Worm (Caenorhabditis elegans) whole organism, late embryonic: ENCODE results near the gene M163.22.

Experiments
- C08G9.2 ChIP-seq: sonication (generic microtip); optimal IDR thresholded peaks from 2 replicates; lab custom pipeline; 2016; ENCODE audit warnings: mild to moderate bottlenecking, missing genetic modification characterization, moderate library complexity, missing compliant biosample characterization
- C38D4.7 ChIP-seq: fragments of 200-800 bp; sonication (Bioruptor generic); optimal IDR thresholded peaks from 2 replicates; lab custom pipeline; 2018; ENCODE audit warnings: mild to moderate bottlenecking, missing genetic modification characterization, moderate library complexity, missing compliant biosample characterization
- K09A11.1 ChIP-seq: sonication (generic microtip); optimal IDR thresholded peaks from 2 replicates; lab custom pipeline; 2017; ENCODE audit warnings: antibody characterized with exemption, mild to moderate bottlenecking, missing genetic modification characterization, missing compliant biosample characterization; ENCODE audit not compliant: insufficient read depth
- ceh-18 ChIP-seq: sonication (generic microtip); optimal IDR thresholded peaks from 2 replicates; lab custom pipeline; 2016; ENCODE audit warnings: missing genetic modification characterization, missing compliant biosample characterization
- ceh-19 ChIP-seq: fragments of 200-800 bp; sonication (Bioruptor generic); optimal IDR thresholded peaks from 2 replicates; lab custom pipeline; 2018; ENCODE audit warnings: mild to moderate bottlenecking, missing genetic modification characterization, missing compliant biosample characterization
- ceh-2 ChIP-seq: sonication (generic microtip); optimal IDR thresholded peaks from 2 replicates; lab custom pipeline; 2016; ENCODE audit warnings: missing genotype, missing genetic modification characterization, missing compliant biosample characterization
- ceh-24 ChIP-seq: sonication (generic microtip); optimal IDR thresholded peaks from 2 replicates; lab custom pipeline; 2016; ENCODE audit warnings: mild to moderate bottlenecking, missing genetic modification characterization, missing compliant biosample characterization
- ceh-31 ChIP-seq: sonication (generic microtip); optimal IDR thresholded peaks from 2 replicates; lab custom pipeline; 2016; ENCODE audit warnings: missing genetic modification characterization, missing compliant biosample characterization
- ceh-45 ChIP-seq: fragments of 200-800 bp; sonication (Bioruptor generic); IDR thresholded peaks from 2 replicates; pipeline ENCODE4 v1.3.6; 2022; ENCODE audit warnings: missing genetic modification reagents, missing genetic modification characterization, missing compliant biosample characterization
- ceh-48 ChIP-seq: sonication (generic microtip); optimal IDR thresholded peaks from 2 replicates; lab custom pipeline; 2016; ENCODE audit warnings: missing genetic modification characterization, inconsistent platforms, missing compliant biosample characterization
- ceh-6 ChIP-seq: fragments of 200-800 bp; sonication (Bioruptor generic); optimal IDR thresholded peaks from 2 replicates; lab custom pipeline; 2018; ENCODE audit warnings: mild to moderate bottlenecking, missing genetic modification characterization, missing compliant biosample characterization
- che-1 ChIP-seq: sonication (generic microtip); optimal IDR thresholded peaks from 2 replicates; lab custom pipeline; 2016; ENCODE audit warnings: mild to moderate bottlenecking, missing genetic modification characterization, missing compliant biosample characterization
- elt-2 ChIP-seq: sonication (generic microtip); optimal IDR thresholded peaks from 2 replicates; lab custom pipeline; 2016; ENCODE audit warnings: missing genetic modification reagents, missing genetic modification characterization, missing compliant biosample characterization
- ets-4 ChIP-seq: sonication (generic microtip); optimal IDR thresholded peaks from 2 replicates; lab custom pipeline; 2016; ENCODE audit warnings: missing genetic modification characterization, missing compliant biosample characterization
- eyg-1 ChIP-seq: sonication (generic microtip); optimal IDR thresholded peaks from 2 replicates; lab custom pipeline; 2016; ENCODE audit warnings: missing genotype, missing genetic modification characterization, missing compliant biosample characterization
- fkh-6 ChIP-seq: sonication (generic microtip); optimal IDR thresholded peaks from 2 replicates; lab custom pipeline; 2016; ENCODE audit warnings: missing genetic modification characterization, missing compliant biosample characterization
- gmeb-2 ChIP-seq: sonication (generic microtip); optimal IDR thresholded peaks from 2 replicates; lab custom pipeline; 2016; ENCODE audit warnings: missing genetic modification characterization, inconsistent platforms, missing compliant biosample characterization
- hlh-30 ChIP-seq: sonication (generic microtip); optimal IDR thresholded peaks from 2 replicates; lab custom pipeline; 2017; ENCODE audit warnings: antibody characterized with exemption, missing genetic modification characterization, missing compliant biosample characterization; ENCODE audit not compliant: insufficient read depth
- hlh-6 ChIP-seq: sonication (generic microtip); optimal IDR thresholded peaks from 2 replicates; lab custom pipeline; 2016; ENCODE audit warnings: missing genotype, missing genetic modification characterization, missing compliant biosample characterization
- hlh-8 ChIP-seq: sonication (generic microtip); optimal IDR thresholded peaks from 2 replicates; lab custom pipeline; 2016; ENCODE audit warnings: missing genotype, missing genetic modification characterization, missing compliant biosample characterization
- lin-11 ChIP-seq: fragments of 200-800 bp; sonication (Bioruptor generic); optimal IDR thresholded peaks from 2 replicates; lab custom pipeline; 2018; ENCODE audit warnings: mild to moderate bottlenecking, missing genetic modification characterization, missing compliant biosample characterization
- mec-3 ChIP-seq: sonication (generic microtip); optimal IDR thresholded peaks from 2 replicates; lab custom pipeline; 2016; ENCODE audit warnings: borderline replicate concordance, missing genetic modification characterization, missing compliant biosample characterization
- nfya-1 ChIP-seq: sonication (generic microtip); optimal IDR thresholded peaks from 2 replicates; lab custom pipeline; 2017; ENCODE audit warnings: missing genetic modification characterization, mild to moderate bottlenecking, missing compliant biosample characterization, antibody characterized with exemption, moderate library complexity
- nhr-232 ChIP-seq: sonication (generic microtip); optimal IDR thresholded peaks from 2 replicates; lab custom pipeline; 2016; ENCODE audit warnings: missing genetic modification characterization, missing compliant biosample characterization
- pax-1 ChIP-seq: fragments of 150-350 bp; optimal IDR thresholded peaks from 2 replicates; lab custom pipeline; 2014; ENCODE audit warnings: missing biosample characterization, missing genetic modification characterization
- pha-4 ChIP-seq: fragments of 150-350 bp; optimal IDR thresholded peaks from 2 replicates; lab custom pipeline; 2018; ENCODE audit warnings: missing biosample characterization, missing genetic modification reagents, missing genetic modification characterization
- pqm-1 ChIP-seq: sonication (generic microtip); optimal IDR thresholded peaks from 2 replicates; lab custom pipeline; 2016; ENCODE audit warnings: missing genetic modification characterization, missing compliant biosample characterization
- pros-1 ChIP-seq: fragments of 150-350 bp; optimal IDR thresholded peaks from 2 replicates; lab custom pipeline; 2014; ENCODE audit warnings: missing biosample characterization, missing genetic modification reagents, missing genetic modification characterization
- ref-2 ChIP-seq: sonication (generic microtip); optimal IDR thresholded peaks from 2 replicates; lab custom pipeline; 2016; ENCODE audit warnings: missing genetic modification characterization, missing compliant biosample characterization
- rnt-1 ChIP-seq: sonication (generic microtip); optimal IDR thresholded peaks from 2 replicates; lab custom pipeline; 2016; ENCODE audit warnings: missing genetic modification characterization, missing compliant biosample characterization
- sdc-2 ChIP-seq: sonication (generic microtip); optimal IDR thresholded peaks from 2 replicates; lab custom pipeline; 2016; ENCODE audit warnings: missing genotype, missing genetic modification characterization, missing compliant biosample characterization
- sox-2 ChIP-seq: fragments of 200-800 bp; sonication (Bioruptor generic); IDR thresholded peaks from 2 replicates; pipeline ENCODE4 v1.3.6; 2022; ENCODE audit warnings: missing genetic modification reagents, missing genetic modification characterization, missing compliant biosample characterization
- tbx-2 ChIP-seq: sonication (generic microtip); optimal IDR thresholded peaks from 2 replicates; lab custom pipeline; 2016; ENCODE audit warnings: missing genetic modification characterization, missing compliant biosample characterization
- unc-3 ChIP-seq, 2 experiments: fragments of 200-800 bp in 1 of 2; sonication (Bioruptor generic) in 1 of 2; sonication (generic microtip) in 1 of 2; conservative IDR thresholded peaks in 1 of 2; optimal IDR thresholded peaks in 1 of 2; 2 replicates each; pipeline versions ENCODE4 v1.3.6 to Lab custom; 2016 to 2022; ENCODE audit warnings: missing compliant biosample characterization in 2 of 2, missing genetic modification characterization in 2 of 2, missing genetic modification reagents in 1 of 2
- unc-42 ChIP-seq: sonication (generic microtip); optimal IDR thresholded peaks from 2 replicates; lab custom pipeline; 2016; ENCODE audit warnings: missing genotype, missing genetic modification characterization, missing compliant biosample characterization
- unc-55 ChIP-seq: sonication (generic microtip); optimal IDR thresholded peaks from 2 replicates; lab custom pipeline; 2017; ENCODE audit warnings: missing biosample characterization, missing genetic modification reagents, missing genetic modification characterization

The M163.22 gene

ce11 chrX:14500422-14501058 lies 34.8 kb downstream of the M163.22 start:
- no peak for TF ChIP-seq ceh-19 (GFP tag; lab: Kevin White, UChicago)
- TF ChIP-seq fkh-6 (tag; lab: Kevin White, UChicago) = no peak
- TF ChIP-seq elt-2 = peak; percentile 88
- no peak for TF ChIP-seq unc-42 (tag; lab: Kevin White, UChicago)
- no peak for TF ChIP-seq hlh-6
- TF ChIP-seq hlh-30 = peak; percentile 35
- TF ChIP-seq pqm-1 (tag; lab: Kevin White, UChicago) = no peak
- TF ChIP-seq pha-4 (tag; lab: Kevin White, UChicago) = no peak
- TF ChIP-seq ceh-31 = no peak

ce11 chrX:14502116-14502587 lies 36.5 kb downstream of the M163.22 start:
- TF ChIP-seq elt-2 (peak; percentile 94), mec-3 (tag; lab: Kevin White, UChicago) (no peak), K09A11.1 (tag; lab: Kevin White, UChicago) (no peak), ceh-2 (tag; lab: Kevin White, UChicago) (no peak), unc-55 (peak; percentile 19), hlh-30 (peak; percentile 44), ets-4 (tag; lab: Kevin White, UChicago) (no peak)

ce11 chrX:14503282-14503681 lies 37.6 kb downstream of the M163.22 start:
- TF ChIP-seq gmeb-2 = no peak
- TF ChIP-seq unc-55 = peak; percentile 2

DNA sequence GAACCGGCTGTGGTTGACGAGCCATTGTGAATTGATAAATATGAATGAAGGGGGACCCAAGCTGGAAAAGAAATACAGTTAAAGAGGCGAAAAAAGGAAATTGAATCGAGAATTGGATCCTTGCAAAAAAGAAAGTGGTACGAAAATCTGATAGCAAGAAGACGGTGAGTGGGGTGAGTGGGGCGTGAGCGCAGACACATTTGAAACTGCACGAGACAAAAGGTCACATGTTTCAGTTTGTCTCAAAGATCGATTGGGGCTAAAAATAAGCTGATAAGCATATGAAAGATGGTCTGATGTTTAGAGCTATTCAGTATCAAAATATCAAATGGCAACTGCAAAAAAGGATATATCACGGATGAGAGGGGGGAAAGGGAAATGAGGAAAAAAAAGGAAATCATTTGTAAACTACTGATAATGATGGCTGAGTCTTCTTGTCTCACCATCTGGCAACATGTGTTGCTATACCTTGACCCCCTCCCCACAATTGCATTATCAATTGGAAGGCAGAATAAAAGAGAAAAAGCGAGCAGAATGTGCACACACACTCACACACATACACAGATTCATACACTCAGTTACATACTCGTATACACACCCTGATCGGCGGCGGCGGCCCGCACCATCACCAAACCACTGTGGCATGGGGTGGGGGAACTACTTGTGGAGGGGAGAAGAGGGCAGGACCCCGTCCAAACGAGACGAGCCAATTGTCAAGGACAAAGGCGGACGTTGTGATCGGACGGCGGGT lies 38.3 kb downstream of the M163.22 start, which contains the start of gene M163.1:
Gene M163.1, minus strand, starts transcription at position 25 of the 751 bp plus-strand sequence.
- TF ChIP-seq C38D4.7 (GFP tag; lab: Kevin White, UChicago) (no peak), sdc-2 (tag; lab: Kevin White, UChicago) (peak; percentile 38), ceh-6 (GFP tag; lab: Kevin White, UChicago) (peak; percentile 37), unc-42 (tag; lab: Kevin White, UChicago) (peak; percentile 3), pros-1 (tag; lab: Kevin White, UChicago) (peak; percentile 10), ceh-31 (peak; percentile 16), tbx-2 (tag; lab: Kevin White, UChicago) (peak; percentile 56), hlh-8 (tag; lab: Kevin White, UChicago) (peak; percentile 15), hlh-6 (no peak), pax-1 (tag; lab: Kevin White, UChicago) (no peak), nfya-1 (tag; lab: Kevin White, UChicago) (peak; percentile 13), ceh-2 (tag; lab: Kevin White, UChicago) (peak; percentile 22), sox-2 (peak; percentile 3; the same call in 1 of the 2 replicates), nhr-232 (tag; lab: Kevin White, UChicago) (peak; percentile 3), ceh-18 (peak; percentile 0), hlh-30 (peak; percentile 1), rnt-1 (tag; lab: Kevin White, UChicago) (peak; percentile 36), lin-11 (tag; lab: Kevin White, UChicago) (no peak), eyg-1 (tag; lab: Kevin White, UChicago) (peak; percentile 22), gmeb-2 (no peak)
- TF ChIP-seq, all 69 proteins: peak for 15

ce11 chrX:14504551-14504902 lies 38.8 kb downstream of the M163.22 start:
- TF ChIP-seq che-1 (tag; lab: Kevin White, UChicago) = no peak
- no peak for TF ChIP-seq unc-3 (GFP tag; conservative IDR thresholded peaks at IDR 0.05; lab: Robert Waterston, UW)
- TF ChIP-seq unc-3 (tag; optimal IDR thresholded peaks at IDR 0.05; lab: Kevin White, UChicago) = no peak
- TF ChIP-seq ceh-48 (tag; lab: Kevin White, UChicago) = no peak
- TF ChIP-seq C08G9.2 (tag; lab: Kevin White, UChicago) = no peak
- peak; percentile 68 for TF ChIP-seq elt-2
- no peak for TF ChIP-seq ceh-2 (tag; lab: Kevin White, UChicago)
- peak; percentile 33 for TF ChIP-seq ref-2
- TF ChIP-seq lin-11 (tag; lab: Kevin White, UChicago) = no peak
- TF ChIP-seq pros-1 (tag; lab: Kevin White, UChicago) = no peak
- no peak for TF ChIP-seq pqm-1 (tag; lab: Kevin White, UChicago)
- no peak for TF ChIP-seq ceh-45 (GFP tag; lab: Robert Waterston, UW)
- no peak for TF ChIP-seq ceh-24 (tag; lab: Kevin White, UChicago)
- TF ChIP-seq rnt-1 (tag; lab: Kevin White, UChicago) = no peak
- TF ChIP-seq, all 69 proteins: peak for 2
